Fruit fly (Drosophila melanogaster) whole organism, embryonic: Measurements from ENCODE around the gene CG10907.

Experiments used
- Aef1 ChIP-seq: fragments of 200-800 bp; sonication (Bioruptor generic); IDR thresholded peaks from 3 replicates; pipeline ENCODE4 v1.3.6; 2022; ENCODE audit warnings: missing biosample characterization, missing genetic modification characterization
- Atf-2 ChIP-seq: fragments of 200-800 bp; sonication (Bioruptor generic); optimal IDR thresholded peaks from 2 replicates; lab custom pipeline; 2016; ENCODE audit warnings: missing biosample characterization, missing genetic modification characterization
- Atf3 ChIP-seq: fragments of 200-800 bp; sonication (Bioruptor generic); optimal IDR thresholded peaks from 3 replicates; lab custom pipeline; 2016; ENCODE audit warnings: missing biosample characterization, missing genetic modification characterization
- Bgb ChIP-seq: fragments of 200-800 bp; sonication (Bioruptor generic); IDR thresholded peaks from 2 replicates; pipeline ENCODE4 v1.3.6; 2022; ENCODE audit warnings: missing biosample characterization, missing genetic modification characterization; ENCODE audit not compliant: partially characterized antibody
- CG10147 ChIP-seq: fragments of 200-800 bp; sonication (Bioruptor generic); optimal IDR thresholded peaks from 2 replicates; lab custom pipeline; 2019; ENCODE audit warnings: missing biosample characterization, mild to moderate bottlenecking, missing genetic modification characterization, moderate library complexity
- CG10543 ChIP-seq: fragments of 200-800 bp; sonication (Bioruptor generic); optimal IDR thresholded peaks from 3 replicates; lab custom pipeline; 2017; ENCODE audit warnings: missing biosample characterization, mild to moderate bottlenecking, missing genetic modification characterization, moderate library complexity
- CG10654 ChIP-seq: fragments of 200-800 bp; sonication (Bioruptor generic); optimal IDR thresholded peaks from 2 replicates; lab custom pipeline; 2016; ENCODE audit warnings: missing biosample characterization, missing genetic modification characterization
- CG10979 ChIP-seq: fragments of 200-800 bp; sonication (Bioruptor generic); optimal IDR thresholded peaks from 2 replicates; lab custom pipeline; 2018; ENCODE audit warnings: missing biosample characterization, mild to moderate bottlenecking, missing genetic modification characterization, moderate library complexity
- CG11696 ChIP-seq: fragments of 200-800 bp; sonication (Bioruptor generic); IDR thresholded peaks from 2 replicates; pipeline ENCODE4 v1.3.6; 2022; ENCODE audit warnings: missing biosample characterization, missing genetic modification characterization
- CG1529 ChIP-seq: fragments of 200-800 bp; sonication (Bioruptor generic); optimal IDR thresholded peaks from 3 replicates; lab custom pipeline; 2018; ENCODE audit warnings: missing biosample characterization, missing genetic modification characterization
- CG16863 ChIP-seq: fragments of 200-800 bp; sonication (Bioruptor generic); optimal IDR thresholded peaks from 3 replicates; lab custom pipeline; 2016; ENCODE audit warnings: missing biosample characterization, missing genetic modification characterization
- CG2116 ChIP-seq: fragments of 200-800 bp; sonication (Bioruptor generic); optimal IDR thresholded peaks from 3 replicates; lab custom pipeline; 2018; ENCODE audit warnings: missing biosample characterization, mild to moderate bottlenecking, missing genetic modification characterization
- CG3407 ChIP-seq: fragments of 200-800 bp; sonication (Bioruptor generic); optimal IDR thresholded peaks from 2 replicates; lab custom pipeline; 2018; ENCODE audit warnings: missing biosample characterization, mild to moderate bottlenecking, missing genetic modification characterization
- CG3838 ChIP-seq: fragments of 200-800 bp; sonication (Bioruptor generic); optimal IDR thresholded peaks from 3 replicates; lab custom pipeline; 2016; ENCODE audit warnings: missing biosample characterization, missing genetic modification characterization
- Chrac-16 ChIP-seq: fragments of 200-800 bp; sonication (Bioruptor generic); optimal IDR thresholded peaks from 3 replicates; lab custom pipeline; 2016; ENCODE audit warnings: missing biosample characterization, missing genetic modification characterization
- Doc3 ChIP-seq: fragments of 200-800 bp; sonication (Bioruptor generic); IDR thresholded peaks from 3 replicates; pipeline ENCODE4 v1.3.6; 2022; ENCODE audit warnings: missing biosample characterization, missing genetic modification characterization; ENCODE audit not compliant: partially characterized antibody
- Gug ChIP-seq: fragments of 200-800 bp; sonication (Bioruptor generic); IDR thresholded peaks from 4 replicates; pipeline ENCODE4 v1.3.6; 2022; ENCODE audit warnings: missing biosample characterization, missing genetic modification characterization
- NK7.1 ChIP-seq: fragments of 200-800 bp; sonication (Bioruptor generic); optimal IDR thresholded peaks from 3 replicates; lab custom pipeline; 2016; ENCODE audit warnings: missing biosample characterization, missing genetic modification characterization
- Side ChIP-seq: fragments of 200-800 bp; sonication (Bioruptor generic); optimal IDR thresholded peaks from 2 replicates; lab custom pipeline; 2016; ENCODE audit warnings: missing biosample characterization, missing genetic modification characterization
- Vsx1 ChIP-seq: fragments of 200-800 bp; sonication (Bioruptor generic); optimal IDR thresholded peaks from 2 replicates; lab custom pipeline; 2017; ENCODE audit warnings: missing biosample characterization, mild to moderate bottlenecking, missing genetic modification characterization, missing genetic modification reagents
- az2 ChIP-seq: fragments of 200-800 bp; sonication (Bioruptor generic); optimal IDR thresholded peaks from 3 replicates; lab custom pipeline; 2016; ENCODE audit warnings: missing biosample characterization, missing genetic modification characterization
- bab2 ChIP-seq: fragments of 200-800 bp; sonication (Bioruptor generic); optimal IDR thresholded peaks from 2 replicates; lab custom pipeline; 2016; ENCODE audit warnings: missing biosample characterization, missing genetic modification characterization
- bigmax ChIP-seq: fragments of 200-800 bp; sonication (Bioruptor generic); optimal IDR thresholded peaks from 2 replicates; lab custom pipeline; 2018; ENCODE audit warnings: missing biosample characterization, mild to moderate bottlenecking, missing genetic modification characterization
- br ChIP-seq: fragments of >200 bp; optimal IDR thresholded peaks from 2 replicates; lab custom pipeline; 2017
- cad ChIP-seq: fragments of >200 bp; optimal IDR thresholded peaks from 2 replicates; lab custom pipeline; 2017; ENCODE audit warnings: missing biosample characterization, missing genetic modification characterization
- crol ChIP-seq: fragments of 200-800 bp; sonication (Bioruptor generic); IDR thresholded peaks from 2 replicates; pipeline ENCODE4 v1.3.6; 2022; ENCODE audit warnings: missing biosample characterization, missing genetic modification characterization
- ewg ChIP-seq: fragments of 200-800 bp; sonication (Bioruptor generic); optimal IDR thresholded peaks from 3 replicates; lab custom pipeline; 2017; ENCODE audit warnings: mild to moderate bottlenecking, missing biosample characterization, missing genetic modification reagents, missing genetic modification characterization
- gcm2 ChIP-seq: fragments of 200-800 bp; sonication (Bioruptor generic); optimal IDR thresholded peaks from 2 replicates; lab custom pipeline; 2016; ENCODE audit warnings: missing biosample characterization, missing genetic modification characterization
- lbe ChIP-seq: fragments of 200-800 bp; sonication (Bioruptor generic); optimal IDR thresholded peaks from 2 replicates; lab custom pipeline; 2016; ENCODE audit warnings: missing biosample characterization, mild to moderate bottlenecking, missing genetic modification characterization
- lola ChIP-seq, 3 experiments: fragments of >200 bp in 2 of 3; fragments of 200-800 bp in 1 of 3; sonication (Bioruptor generic) in 1 of 3; optimal IDR thresholded peaks; 2 replicates each; lab custom pipeline; 2017 to 2019; ENCODE audit warnings: missing biosample characterization in 3 of 3, missing genetic modification characterization in 3 of 3, mild to moderate bottlenecking in 1 of 3, moderate library complexity in 1 of 3
- nerfin-1 ChIP-seq: fragments of 200-800 bp; sonication (Bioruptor generic); optimal IDR thresholded peaks from 3 replicates; lab custom pipeline; 2019; ENCODE audit warnings: missing biosample characterization, mild to moderate bottlenecking, missing genetic modification characterization, moderate library complexity
- nmo ChIP-seq: fragments of 200-800 bp; sonication (Bioruptor generic); optimal IDR thresholded peaks from 2 replicates; lab custom pipeline; 2018; ENCODE audit warnings: missing biosample characterization, mild to moderate bottlenecking, missing genetic modification characterization, moderate library complexity
- oc ChIP-seq: fragments of 200-800 bp; sonication (Bioruptor generic); optimal IDR thresholded peaks from 2 replicates; lab custom pipeline; 2018; ENCODE audit warnings: missing biosample characterization, mild to moderate bottlenecking, missing genetic modification characterization, moderate library complexity
- odd ChIP-seq: fragments of 200-800 bp; sonication (Bioruptor generic); optimal IDR thresholded peaks from 2 replicates; lab custom pipeline; 2017; ENCODE audit warnings: missing biosample characterization, mild to moderate bottlenecking, missing genetic modification characterization
- onecut ChIP-seq: fragments of 200-800 bp; sonication (Bioruptor generic); IDR thresholded peaks from 2 replicates; pipeline ENCODE4 v1.3.6; 2022; ENCODE audit warnings: missing biosample characterization, missing genetic modification characterization
- peb ChIP-seq: fragments of 200-800 bp; sonication (Bioruptor generic); IDR thresholded peaks from 2 replicates; pipeline ENCODE4 v1.3.6; 2022; ENCODE audit warnings: missing biosample characterization, missing genetic modification characterization
- pfk ChIP-seq: fragments of 200-800 bp; sonication (Bioruptor generic); optimal IDR thresholded peaks from 2 replicates; lab custom pipeline; 2018; ENCODE audit warnings: missing biosample characterization, mild to moderate bottlenecking, missing genetic modification characterization, moderate library complexity
- pros ChIP-seq: fragments of 200-800 bp; sonication (Bioruptor generic); optimal IDR thresholded peaks from 3 replicates; lab custom pipeline; 2019; ENCODE audit warnings: missing biosample characterization, mild to moderate bottlenecking, missing genetic modification characterization, moderate library complexity
- ranshi ChIP-seq: fragments of 200-800 bp; sonication (Bioruptor generic); IDR thresholded peaks from 2 replicates; pipeline ENCODE4 v1.3.6; 2022; ENCODE audit warnings: missing biosample characterization, missing genetic modification characterization
- sens ChIP-seq: fragments of 200-800 bp; sonication (Bioruptor generic); peaks from one replicate; lab custom pipeline; 2016; ENCODE audit warnings: missing biosample characterization, missing genetic modification characterization
- shn ChIP-seq: fragments of 200-800 bp; sonication (Bioruptor generic); optimal IDR thresholded peaks from 3 replicates; lab custom pipeline; 2016; ENCODE audit warnings: missing biosample characterization, missing genetic modification characterization
- tna ChIP-seq: fragments of 200-800 bp; sonication (Bioruptor generic); IDR thresholded peaks from 2 replicates; pipeline ENCODE4 v1.3.6; 2022; ENCODE audit warnings: missing biosample characterization, missing genetic modification characterization; ENCODE audit not compliant: partially characterized antibody
- trh ChIP-seq: fragments of 200-800 bp; sonication (Bioruptor generic); optimal IDR thresholded peaks from 2 replicates; lab custom pipeline; 2016; ENCODE audit warnings: missing biosample characterization, missing genetic modification characterization
- twi ChIP-seq: fragments of 200-800 bp; optimal IDR thresholded peaks from 2 replicates; lab custom pipeline; 2019; ENCODE audit warnings: missing biosample characterization, mild to moderate bottlenecking, missing genetic modification characterization, moderate library complexity
- vfl ChIP-seq: fragments of 200-800 bp; sonication (Bioruptor generic); optimal IDR thresholded peaks from 2 replicates; lab custom pipeline; 2016; ENCODE audit warnings: missing biosample characterization, missing genetic modification characterization
- zen ChIP-seq: fragments of 200-800 bp; sonication (Bioruptor generic); optimal IDR thresholded peaks from 3 replicates; lab custom pipeline; 2018; ENCODE audit warnings: missing biosample characterization, mild to moderate bottlenecking, missing genetic modification characterization, moderate library complexity
- zen2 ChIP-seq: fragments of 200-800 bp; sonication (Bioruptor generic); IDR thresholded peaks from 3 replicates; pipeline ENCODE4 v1.3.6; 2022; ENCODE audit warnings: missing biosample characterization, missing genetic modification characterization; ENCODE audit not compliant: partially characterized antibody
- zfh2 ChIP-seq: fragments of 200-800 bp; sonication (Bioruptor generic); optimal IDR thresholded peaks from 2 replicates; lab custom pipeline; 2016; ENCODE audit warnings: missing biosample characterization, missing genetic modification characterization

Gene CG10907

DNA sequence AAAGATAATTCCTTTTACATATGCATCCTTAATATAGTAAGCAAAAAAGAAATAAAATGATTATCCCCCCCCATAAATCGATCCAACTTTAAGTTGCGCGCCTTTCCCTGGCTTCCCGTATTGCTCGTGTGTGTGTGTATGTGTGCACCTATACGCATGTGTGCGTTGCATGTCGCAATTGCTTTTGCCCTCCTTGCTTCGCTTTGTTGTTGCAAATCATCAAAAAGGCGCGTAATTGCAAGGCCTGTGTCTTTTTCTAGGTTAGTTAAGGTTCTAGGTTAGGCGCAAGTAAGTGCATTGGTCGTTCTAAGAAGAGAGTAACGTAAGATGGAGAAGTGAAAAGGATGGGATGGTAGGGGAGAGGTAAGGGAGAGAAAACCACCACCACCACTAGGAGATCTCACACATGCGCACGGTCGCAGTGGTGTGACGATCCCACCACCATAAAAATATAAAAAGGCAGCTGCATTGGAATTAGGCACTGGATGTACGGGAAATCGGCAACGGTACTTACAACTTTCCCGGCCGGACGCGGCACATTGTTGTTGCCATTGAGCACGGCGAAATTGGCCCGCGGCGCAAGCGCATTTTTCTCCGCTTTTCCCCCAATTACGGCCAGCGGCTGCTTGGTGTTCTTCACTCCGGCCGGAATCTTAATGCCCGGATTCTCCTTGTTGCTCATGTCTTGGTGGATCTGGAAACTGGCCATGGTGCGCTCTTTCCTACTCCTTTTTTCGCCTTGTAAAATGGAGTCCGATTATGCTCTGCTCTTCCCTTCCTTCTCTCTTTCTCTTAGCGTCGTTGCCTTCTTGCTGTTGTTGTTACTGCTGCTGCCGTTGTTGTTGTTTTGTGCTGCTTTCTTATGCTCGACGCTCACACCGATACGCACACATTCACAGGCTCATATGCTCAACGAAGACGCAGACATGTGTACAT is 39.3 kb downstream of the CG10907 start (continued):
- TF ChIP-seq CG10979 (tag; lab: Kevin White, UChicago) (no peak), ranshi (GFP tag; lab: Robert Waterston, UW) (0 out of 2 replicates have a peak, but pooled peaks have one; percentile 22), pros (peak; percentile 92), ewg (GFP tag; lab: Kevin White, UChicago) (peak; percentile 71), crol (GFP tag; lab: Robert Waterston, UW) (peak; percentile 71; the same call in 1 of the 2 replicates), sens (GFP tag; lab: Kevin White, UChicago) (peak; percentile 19), Aef1 (peak; percentile 64; the same call in 2 of the 3 replicates), cad (GFP tag; lab: Kevin White, UChicago) (peak; percentile 71), br (lab: Kevin White, UChicago) (no peak), oc (no peak), bigmax (peak; percentile 75), twi (tag; lab: Kevin White, UChicago) (peak; percentile 62), CG10543 (GFP tag; lab: Kevin White, UChicago) (peak; percentile 26)

DNA sequence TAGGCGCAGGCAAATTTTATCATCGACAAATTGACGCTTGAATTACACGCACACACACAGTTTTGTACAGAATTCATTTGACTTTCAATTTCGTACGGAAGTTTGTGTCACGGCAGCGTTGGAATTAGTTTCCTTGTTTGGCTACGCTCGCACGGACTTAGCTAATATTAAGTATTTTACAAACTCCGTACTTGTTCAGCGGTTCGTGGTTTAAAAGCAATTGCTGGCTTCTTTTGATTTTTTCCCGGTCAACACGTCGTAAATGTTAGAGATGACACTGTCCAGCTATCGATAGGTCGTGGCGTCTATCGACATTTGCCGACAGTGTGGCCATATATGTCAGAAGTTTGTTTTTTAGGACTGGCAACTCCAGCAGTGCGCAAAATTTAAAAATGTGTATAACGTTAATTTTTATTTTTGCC is 40.0 kb downstream of the CG10907 start, which contains the start of gene CycA:
Gene CycA (minus strand): TSS at position 283 of the 422 bp plus-strand sequence.
- TF ChIP-seq CG1529 (GFP tag; lab: Kevin White, UChicago) (no peak), CG10147 (GFP tag; lab: Kevin White, UChicago) (no peak), trh (GFP tag; lab: Kevin White, UChicago) (no peak), peb (GFP tag; lab: Robert Waterston, UW) (no peak), Side (peak; percentile 25), Doc3 (GFP tag; lab: Robert Waterston, UW) (peak; percentile 67), CG16863 (GFP tag; lab: Kevin White, UChicago) (no peak), pfk (GFP tag; lab: Kevin White, UChicago) (no peak), odd (GFP tag; lab: Kevin White, UChicago) (no peak), nmo (peak; percentile 50), CG2116 (peak; percentile 87), vfl (no peak), onecut (no peak), lbe (GFP tag; lab: Kevin White, UChicago) (peak; percentile 8), nerfin-1 (tag; lab: Kevin White, UChicago) (no peak), pros (no peak), tna (GFP tag; lab: Robert Waterston, UW) (peak; percentile 82), CG3838 (GFP tag; lab: Kevin White, UChicago) (no peak), bab2 (GFP tag; lab: Kevin White, UChicago) (no peak), Chrac-16 (no peak), CG11696 (no peak), NK7.1 (no peak), CG3407 (GFP tag; lab: Kevin White, UChicago) (no peak), zen (tag; lab: Kevin White, UChicago) (peak; percentile 29), Vsx1 (GFP tag; lab: Kevin White, UChicago) (no peak), CG10979 (tag; lab: Kevin White, UChicago) (no peak), zen2 (GFP tag; lab: Robert Waterston, UW) (peak; percentile 68; the same call in 1 of the 3 replicates), Atf-2 (no peak), Atf3 (GFP tag; lab: Kevin White, UChicago) (no peak), Gug (GFP tag; lab: Robert Waterston, UW) (no peak), gcm2 (GFP tag; lab: Kevin White, UChicago) (no peak), lola (GFP tag; optimal IDR thresholded peaks at IDR 0.05; lab: Kevin White, UChicago) (peak in 1 of 3 experiments; percentile 9), CG10654 (no peak), Bgb (GFP tag; lab: Robert Waterston, UW) (peak; percentile 92), zfh2 (GFP tag; lab: Kevin White, UChicago) (peak; percentile 26), az2 (no peak), shn (GFP tag; lab: Kevin White, UChicago) (peak; percentile 5)
